Worm (Caenorhabditis elegans) whole organism, L4 larva: ENCODE measurements around the gene mbf-1.

Experiments
- R02D3.7 ChIP-seq: fragments of 150-350 bp; sonication (generic microtip); optimal IDR thresholded peaks from 3 replicates; lab custom pipeline; 2014; ENCODE audit warnings: missing biosample characterization, missing genetic modification characterization
- T26A8.4 ChIP-seq: fragments of 200-800 bp; sonication (Bioruptor generic); IDR thresholded peaks from 2 replicates; pipeline ENCODE4 v1.3.6; 2022; ENCODE audit warnings: missing genetic modification characterization, missing compliant biosample characterization
- aly-2 ChIP-seq: sonication (generic microtip); optimal IDR thresholded peaks from 2 replicates; lab custom pipeline; 2018; ENCODE audit warnings: missing biosample characterization, missing genetic modification characterization
- hif-1 ChIP-seq, 2 experiments: sonication (generic microtip); optimal IDR thresholded peaks; 2 replicates each; lab custom pipeline; 2016 to 2017; ENCODE audit warnings: missing compliant biosample characterization in 2 of 2, missing genetic modification characterization in 2 of 2, missing genetic modification reagents in 2 of 2, missing genotype in 2 of 2, mild to moderate bottlenecking in 1 of 2
- nhr-237 ChIP-seq: sonication (generic microtip); optimal IDR thresholded peaks from 2 replicates; lab custom pipeline; 2017; ENCODE audit warnings: missing biosample characterization, missing genetic modification characterization
- nhr-76 ChIP-seq: fragments of 150-350 bp; optimal IDR thresholded peaks from 2 replicates; lab custom pipeline; 2014; ENCODE audit warnings: missing biosample characterization, missing genetic modification characterization

DNA sequence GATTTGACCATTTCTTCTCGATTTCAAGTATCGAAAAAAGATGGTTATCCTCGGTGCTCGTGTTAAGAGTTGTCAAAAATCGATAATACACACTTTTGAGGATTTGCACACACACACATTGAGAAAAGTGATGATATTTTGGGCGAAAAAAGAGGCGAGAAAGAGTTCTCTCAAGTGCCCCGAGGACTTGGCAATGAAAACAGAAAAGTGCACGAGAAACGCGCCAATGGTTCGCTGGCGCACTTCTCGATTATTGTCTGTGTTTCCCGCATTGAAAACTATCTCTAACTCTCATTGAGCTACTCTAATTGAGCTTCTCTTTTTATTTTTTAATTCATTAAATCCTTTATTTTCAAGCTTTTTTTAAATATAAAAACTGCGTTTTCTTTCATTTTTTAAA, 46.5 kb downstream of the mbf-1 start:
- TF ChIP-seq R02D3.7 (no peak), T26A8.4 (GFP tag; lab: Robert Waterston, UW) (0 out of 2 replicates have a peak, but pooled peaks have one; percentile 28), nhr-76 (tag; lab: Kevin White, UChicago) (no peak), aly-2 (no peak), hif-1 (tag; optimal IDR thresholded peaks at IDR 0.05; lab: Kevin White, UChicago) (peak in 1 of 2 experiments; percentile 10), nhr-237 (tag; lab: Kevin White, UChicago) (no peak)
